Worm (Caenorhabditis elegans): Measurements from ENCODE around the gene twk-43.

DNA sequence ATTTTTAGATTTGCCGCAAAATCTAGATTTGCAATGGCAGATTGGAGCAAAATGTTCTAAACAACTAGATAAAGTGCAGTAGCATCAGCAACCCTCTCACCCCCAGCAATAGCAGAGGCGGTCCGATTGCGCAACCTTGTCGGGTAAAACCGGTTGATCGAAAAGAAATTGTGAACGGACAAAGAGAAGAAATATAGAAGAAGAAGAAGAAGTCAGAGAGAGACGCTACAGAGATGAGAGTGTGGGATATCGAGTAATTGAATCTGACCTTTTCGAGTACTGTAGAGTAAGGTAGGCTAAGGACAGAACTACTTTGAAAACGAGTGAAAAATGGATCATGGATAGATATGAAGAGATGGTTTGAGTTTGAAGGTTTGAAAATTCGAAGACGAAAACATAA lies 29.8 kb downstream of the twk-43 start:
- TF ChIP-seq Y56A3A.18 (GFP tag; IDR thresholded peaks at IDR 0.05) = no peak
- TF ChIP-seq ama-1 (optimal IDR thresholded peaks at IDR 0.05) = no peak
- TF ChIP-seq ama-1 (GFP tag; optimal IDR thresholded peaks at IDR 0.05) = no peak
- TF ChIP-seq snpc-4 (GFP tag; optimal IDR thresholded peaks at IDR 0.05) = no peak
- TF ChIP-seq snpc-4 (tag; optimal IDR thresholded peaks at IDR 0.05) = no peak
- TF ChIP-seq nfyb-1 (GFP tag; IDR thresholded peaks at IDR 0.05) = no peak
- TF ChIP-seq F33H1.4 (GFP tag; IDR thresholded peaks at IDR 0.05) = no peak
- no peak for TF ChIP-seq lag-1 (GFP tag; IDR thresholded peaks at IDR 0.05)
- TF ChIP-seq xnd-1 (tag; optimal IDR thresholded peaks at IDR 0.05) = no peak
- no peak for TF ChIP-seq him-1 (tag; optimal IDR thresholded peaks at IDR 0.05)

All from whole organism, young adult.